Worm (Caenorhabditis elegans) whole organism, early embryonic: Measurements from ENCODE around the gene pap-1.

Source experiments
- B0310.2 ChIP-seq: sonication (generic microtip); optimal IDR thresholded peaks from 2 replicates; lab custom pipeline; 2016; ENCODE audit warnings: mild to moderate bottlenecking, missing genetic modification characterization, missing compliant biosample characterization
- F13C5.2 ChIP-seq: sonication (generic microtip); optimal IDR thresholded peaks from 2 replicates; lab custom pipeline; 2017; ENCODE audit warnings: mild to moderate bottlenecking, missing genetic modification characterization, inconsistent platforms, missing compliant biosample characterization
- aly-1 ChIP-seq: sonication (generic microtip); optimal IDR thresholded peaks from 2 replicates; lab custom pipeline; 2016; ENCODE audit warnings: missing genetic modification characterization, missing compliant biosample characterization
- ama-1 ChIP-seq: fragments of 150-350 bp; optimal IDR thresholded peaks from 2 replicates; lab custom pipeline; 2014
- ceh-13 ChIP-seq: fragments of 200-800 bp; sonication (Bioruptor generic); optimal IDR thresholded peaks from 2 replicates; lab custom pipeline; 2018; ENCODE audit warnings: mild to moderate bottlenecking, missing genetic modification characterization, missing compliant biosample characterization
- ceh-36 ChIP-seq: sonication (generic microtip); optimal IDR thresholded peaks from 2 replicates; lab custom pipeline; 2016; ENCODE audit warnings: missing genetic modification characterization, inconsistent platforms, missing compliant biosample characterization
- ets-7 ChIP-seq: sonication (generic microtip); optimal IDR thresholded peaks from 2 replicates; lab custom pipeline; 2016; ENCODE audit warnings: missing genotype, missing genetic modification characterization, missing compliant biosample characterization
- flt-1 ChIP-seq: fragments of 200-800 bp; sonication (Bioruptor generic); IDR thresholded peaks from 2 replicates; pipeline ENCODE4 v1.3.6; 2022; ENCODE audit warnings: missing genetic modification characterization, missing compliant biosample characterization
- hmbx-1 ChIP-seq: sonication (generic microtip); optimal IDR thresholded peaks from 2 replicates; lab custom pipeline; 2016; ENCODE audit warnings: mild to moderate bottlenecking, missing genetic modification characterization, missing compliant biosample characterization
- hmg-4 ChIP-seq: fragments of 200-800 bp; sonication (Bioruptor generic); optimal IDR thresholded peaks from 2 replicates; lab custom pipeline; 2018; ENCODE audit warnings: mild to moderate bottlenecking, missing genetic modification characterization, missing compliant biosample characterization
- hnd-1 ChIP-seq: sonication (generic microtip); optimal IDR thresholded peaks from 2 replicates; lab custom pipeline; 2016; ENCODE audit warnings: missing genetic modification characterization, missing compliant biosample characterization
- pes-1 ChIP-seq: fragments of 200-800 bp; sonication (Bioruptor generic); IDR thresholded peaks from 2 replicates; pipeline ENCODE4 v1.3.6; 2022; ENCODE audit warnings: missing genetic modification reagents, missing genetic modification characterization, missing compliant biosample characterization
- scrt-1 ChIP-seq: fragments of 200-800 bp; sonication (Bioruptor generic); IDR thresholded peaks from 2 replicates; pipeline ENCODE4 v1.3.6; 2022; ENCODE audit warnings: missing genetic modification characterization, missing compliant biosample characterization
- sea-1 ChIP-seq: fragments of 200-800 bp; sonication (Bioruptor generic); conservative IDR thresholded peaks from 2 replicates; pipeline ENCODE4 v1.3.6; 2022; ENCODE audit warnings: missing genetic modification characterization, missing compliant biosample characterization
- tbx-11 ChIP-seq: fragments of 200-800 bp; sonication (Bioruptor generic); IDR thresholded peaks from 2 replicates; pipeline ENCODE4 v1.3.6; 2022; ENCODE audit warnings: missing genetic modification characterization, missing compliant biosample characterization
- tbx-37 ChIP-seq: fragments of 200-800 bp; sonication (Bioruptor generic); conservative IDR thresholded peaks from 2 replicates; pipeline ENCODE4 v1.3.6; 2022; ENCODE audit warnings: missing genetic modification reagents, missing genetic modification characterization, missing compliant biosample characterization
- tra-4 ChIP-seq: sonication (generic microtip); optimal IDR thresholded peaks from 2 replicates; lab custom pipeline; 2017; ENCODE audit warnings: missing genetic modification characterization, missing compliant biosample characterization

Gene pap-1

ce11 chrV:10406313-10406712 is 35.5 kb upstream of the pap-1 start, which contains the start of gene F15H10.7:
F15H10.7 (minus strand) TSS chrV:10406413.
- TF ChIP-seq pes-1 (GFP tag; lab: Robert Waterston, UW) (no peak), F13C5.2 (no peak), ama-1 (lab: Kevin White, UChicago) (no peak), scrt-1 (GFP tag; lab: Robert Waterston, UW) (no peak), aly-1 (tag; lab: Kevin White, UChicago) (no peak), tbx-37 (GFP tag; lab: Robert Waterston, UW) (no peak), hmbx-1 (tag; lab: Kevin White, UChicago) (no peak), ceh-13 (GFP tag; lab: Kevin White, UChicago) (no peak), flt-1 (GFP tag; lab: Robert Waterston, UW) (no peak), sea-1 (GFP tag; lab: Robert Waterston, UW) (no peak)

DNA sequence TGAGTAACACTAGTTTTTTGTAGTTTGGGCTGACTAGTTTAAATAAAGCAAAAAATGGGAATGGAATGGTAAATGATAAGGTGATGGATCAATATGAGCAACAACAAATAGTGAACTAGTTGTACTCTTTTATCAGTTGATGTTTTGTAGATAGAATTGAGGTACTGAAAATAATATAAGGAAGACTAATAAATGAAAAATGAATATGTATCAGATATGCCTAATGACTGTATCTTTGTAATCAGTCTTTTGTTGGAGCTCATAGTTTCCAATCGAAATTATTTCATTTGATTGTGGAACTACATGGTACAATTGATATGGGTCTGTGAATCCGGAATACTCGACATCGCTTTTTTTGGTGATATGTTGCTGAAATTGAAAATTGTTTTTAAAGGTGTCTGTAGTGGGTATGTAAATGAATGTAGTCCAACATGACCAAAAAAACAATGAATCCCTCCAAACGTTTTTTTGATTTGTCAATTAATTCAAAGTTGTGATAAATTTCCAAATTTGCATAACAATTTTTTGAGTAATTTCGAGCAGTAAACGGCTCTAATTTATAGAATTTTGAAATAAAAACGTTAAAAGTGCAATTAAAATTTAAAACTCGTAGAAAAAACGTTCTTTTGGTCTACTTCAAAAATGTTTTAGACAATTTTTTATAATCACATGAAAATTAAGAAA is 31.6 kb upstream of the pap-1 start, which contains the start of gene F15H10.12:
Gene F15H10.12 (minus strand): TSS at position 51 of the 684 bp plus-strand sequence.
- TF ChIP-seq pes-1 (GFP tag; lab: Robert Waterston, UW) (no peak), hnd-1 (tag; lab: Kevin White, UChicago) (no peak), sea-1 (GFP tag; lab: Robert Waterston, UW) (no peak), ama-1 (lab: Kevin White, UChicago) (no peak), aly-1 (tag; lab: Kevin White, UChicago) (no peak), flt-1 (GFP tag; lab: Robert Waterston, UW) (no peak), hmbx-1 (tag; lab: Kevin White, UChicago) (no peak), ets-7 (tag; lab: Kevin White, UChicago) (no peak), F13C5.2 (no peak), tbx-11 (GFP tag; lab: Robert Waterston, UW) (no peak), scrt-1 (GFP tag; lab: Robert Waterston, UW) (no peak), hmg-4 (no peak), ceh-13 (GFP tag; lab: Kevin White, UChicago) (no peak), tra-4 (tag; lab: Kevin White, UChicago) (no peak), tbx-37 (GFP tag; lab: Robert Waterston, UW) (no peak), B0310.2 (tag; lab: Kevin White, UChicago) (no peak), ceh-36 (tag; lab: Kevin White, UChicago) (no peak)

- TF ChIP-seq ama-1 (lab: Kevin White, UChicago) (no peak), tra-4 (tag; lab: Kevin White, UChicago) (no peak), aly-1 (tag; lab: Kevin White, UChicago) (no peak), ceh-13 (GFP tag; lab: Kevin White, UChicago) (no peak), tbx-37 (GFP tag; lab: Robert Waterston, UW) (no peak), sea-1 (GFP tag; lab: Robert Waterston, UW) (no peak), hmg-4 (no peak), hnd-1 (tag; lab: Kevin White, UChicago) (no peak), scrt-1 (GFP tag; lab: Robert Waterston, UW) (no peak), ets-7 (tag; lab: Kevin White, UChicago) (no peak)
Observed at ce11 chrV:10414610-10415009, 27.2 kb upstream of the pap-1 start, which contains the start of gene F15H10.9. F15H10.9 (minus strand) TSS chrV:10414710.

- TF ChIP-seq ceh-13 (GFP tag; lab: Kevin White, UChicago) = no peak
- TF ChIP-seq hmg-4 = no peak
- no peak for TF ChIP-seq flt-1 (GFP tag; lab: Robert Waterston, UW)
- TF ChIP-seq tra-4 (tag; lab: Kevin White, UChicago) = no peak
- no peak for TF ChIP-seq ama-1 (lab: Kevin White, UChicago)
- TF ChIP-seq hmbx-1 (tag; lab: Kevin White, UChicago) = no peak
- TF ChIP-seq sea-1 (GFP tag; lab: Robert Waterston, UW) = no peak
- TF ChIP-seq ceh-36 (tag; lab: Kevin White, UChicago) = no peak
Observed at ce11 chrV:10416925-10417324, 24.8 kb upstream of the pap-1 start, which contains the start of gene F15H10.10. F15H10.10 (minus strand) TSS chrV:10417025.

- TF ChIP-seq pes-1 (GFP tag; lab: Robert Waterston, UW) (no peak), F13C5.2 (no peak), aly-1 (tag; lab: Kevin White, UChicago) (no peak), ets-7 (tag; lab: Kevin White, UChicago) (no peak), sea-1 (GFP tag; lab: Robert Waterston, UW) (no peak), flt-1 (GFP tag; lab: Robert Waterston, UW) (no peak), ceh-36 (tag; lab: Kevin White, UChicago) (no peak), scrt-1 (GFP tag; lab: Robert Waterston, UW) (no peak), B0310.2 (tag; lab: Kevin White, UChicago) (no peak), tra-4 (tag; lab: Kevin White, UChicago) (no peak), tbx-37 (GFP tag; lab: Robert Waterston, UW) (no peak), ama-1 (lab: Kevin White, UChicago) (no peak), tbx-11 (GFP tag; lab: Robert Waterston, UW) (no peak), hmbx-1 (tag; lab: Kevin White, UChicago) (no peak)
Observed at ce11 chrV:10418961-10419360, 22.8 kb upstream of the pap-1 start, which contains the start of gene F15H10.5. F15H10.5 (minus strand) TSS chrV:10419061.

DNA sequence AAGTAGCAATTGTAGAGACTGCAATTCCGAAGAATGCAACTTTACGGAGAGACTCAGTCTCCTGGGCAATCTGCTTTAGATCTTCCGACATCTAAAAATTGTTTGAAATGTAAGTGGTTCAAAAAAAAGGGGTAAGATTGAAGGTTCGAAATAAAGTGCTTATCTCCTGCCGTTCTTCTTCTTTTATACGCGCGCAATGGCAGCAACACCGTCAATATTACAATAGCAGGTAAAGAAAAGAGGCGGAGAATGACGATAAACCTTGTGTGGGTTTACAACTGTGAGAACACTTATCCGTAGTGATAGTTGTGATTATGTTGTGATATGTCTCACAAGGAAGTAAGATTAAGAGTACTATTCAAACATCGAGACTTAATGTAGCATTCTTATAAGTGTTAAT is 20.0 kb upstream of the pap-1 start, which contains the start of gene col-13:
Gene col-13 (minus strand): TSS at position 101 of the 400 bp plus-strand sequence.
- no peak for TF ChIP-seq tbx-37 (GFP tag; lab: Robert Waterston, UW)
- TF ChIP-seq hmbx-1 (tag; lab: Kevin White, UChicago) = no peak
- TF ChIP-seq hmg-4 = no peak
- no peak for TF ChIP-seq pes-1 (GFP tag; lab: Robert Waterston, UW)
- no peak for TF ChIP-seq tbx-11 (GFP tag; lab: Robert Waterston, UW)
- no peak for TF ChIP-seq ceh-36 (tag; lab: Kevin White, UChicago)
- TF ChIP-seq B0310.2 (tag; lab: Kevin White, UChicago) = no peak
- TF ChIP-seq flt-1 (GFP tag; lab: Robert Waterston, UW) = no peak
- TF ChIP-seq scrt-1 (GFP tag; lab: Robert Waterston, UW) = no peak
- no peak for TF ChIP-seq ets-7 (tag; lab: Kevin White, UChicago)
- no peak for TF ChIP-seq hnd-1 (tag; lab: Kevin White, UChicago)
- no peak for TF ChIP-seq aly-1 (tag; lab: Kevin White, UChicago)
- TF ChIP-seq ama-1 (lab: Kevin White, UChicago) = no peak
- TF ChIP-seq ceh-13 (GFP tag; lab: Kevin White, UChicago) = no peak
- no peak for TF ChIP-seq sea-1 (GFP tag; lab: Robert Waterston, UW)
- no peak for TF ChIP-seq tra-4 (tag; lab: Kevin White, UChicago)
- TF ChIP-seq F13C5.2 = no peak
